Worm (Caenorhabditis elegans): ENCODE data around the gene szy-20.

ce11 chrII:9013341-9013740 is 44.2 kb upstream of the szy-20 start:
- TF ChIP-seq elt-3 (tag; optimal IDR thresholded peaks at IDR 0.05) (no peak), nhr-11 (tag; optimal IDR thresholded peaks at IDR 0.05) (no peak), snpc-4 (tag; optimal IDR thresholded peaks at IDR 0.05) (no peak), nhr-43 (tag; optimal IDR thresholded peaks at IDR 0.05; ENCODE audit: poor library complexity, severe bottlenecking) (no peak), ceh-82 (tag; optimal IDR thresholded peaks at IDR 0.05) (no peak), R02D3.7 (tag; optimal IDR thresholded peaks at IDR 0.05) (no peak), nhr-76 (tag; optimal IDR thresholded peaks at IDR 0.05) (no peak), nhr-237 (tag; optimal IDR thresholded peaks at IDR 0.05) (no peak), unc-39 (tag; optimal IDR thresholded peaks at IDR 0.05) (no peak), unc-62 (GFP tag; optimal IDR thresholded peaks at IDR 0.05) (no peak), nhr-77 (tag; optimal IDR thresholded peaks at IDR 0.05) (no peak), fos-1 (tag; optimal IDR thresholded peaks at IDR 0.05) (no peak)
